Worm (Caenorhabditis elegans): ENCODE results near the gene rpa-1.

rpa-1 gene

ce11 chrII:7631677-7632210 lies 32.6 kb upstream of the rpa-1 start:
- peak; percentile 59 for TF ChIP-seq unc-42 (tag; optimal IDR thresholded peaks at IDR 0.05)
- TF ChIP-seq gmeb-2 (tag; optimal IDR thresholded peaks at IDR 0.05) = no peak

DNA sequence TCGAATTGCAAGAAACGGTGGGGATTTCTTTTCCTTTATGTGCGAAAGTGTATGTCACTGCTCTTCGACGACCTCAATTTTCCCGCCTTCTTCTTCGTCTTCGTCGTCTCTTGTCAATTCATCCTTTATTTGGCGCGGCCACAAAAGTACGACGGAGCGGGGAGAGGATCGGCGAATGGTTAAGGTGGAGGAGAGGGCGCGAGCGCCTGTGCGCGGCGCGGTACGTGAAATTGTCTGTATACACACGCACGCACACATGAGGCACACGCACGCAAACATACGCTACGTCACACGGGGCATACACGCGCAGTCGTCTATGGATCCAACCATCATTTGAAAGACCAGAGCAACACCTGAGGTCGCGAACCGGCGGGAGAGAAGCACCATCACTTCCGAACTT lies 29.1 kb upstream of the rpa-1 start:
- TF ChIP-seq pag-3 (tag; optimal IDR thresholded peaks at IDR 0.05; ENCODE audit: borderline replicate concordance) (no peak), hlh-13 (GFP tag; optimal IDR thresholded peaks at IDR 0.05) (no peak), nhr-11 (tag; optimal IDR thresholded peaks at IDR 0.05) (no peak), ceh-31 (tag; optimal IDR thresholded peaks at IDR 0.05) (peak; percentile 16), ceh-6 (GFP tag; optimal IDR thresholded peaks at IDR 0.05) (peak; percentile 3), hlh-30 (tag; optimal IDR thresholded peaks at IDR 0.05; ENCODE audit: insufficient read depth) (no peak), ama-1 (optimal IDR thresholded peaks at IDR 0.05) (no peak), ceh-18 (tag; optimal IDR thresholded peaks at IDR 0.05) (peak; percentile 48), ceh-9 (tag; optimal IDR thresholded peaks at IDR 0.05) (peak; percentile 39), dmd-4 (tag; optimal IDR thresholded peaks at IDR 0.05; ENCODE audit: borderline replicate concordance) (peak; percentile 39), fkh-6 (tag; optimal IDR thresholded peaks at IDR 0.05) (no peak), ceh-34 (tag; optimal IDR thresholded peaks at IDR 0.05) (no peak)

DNA sequence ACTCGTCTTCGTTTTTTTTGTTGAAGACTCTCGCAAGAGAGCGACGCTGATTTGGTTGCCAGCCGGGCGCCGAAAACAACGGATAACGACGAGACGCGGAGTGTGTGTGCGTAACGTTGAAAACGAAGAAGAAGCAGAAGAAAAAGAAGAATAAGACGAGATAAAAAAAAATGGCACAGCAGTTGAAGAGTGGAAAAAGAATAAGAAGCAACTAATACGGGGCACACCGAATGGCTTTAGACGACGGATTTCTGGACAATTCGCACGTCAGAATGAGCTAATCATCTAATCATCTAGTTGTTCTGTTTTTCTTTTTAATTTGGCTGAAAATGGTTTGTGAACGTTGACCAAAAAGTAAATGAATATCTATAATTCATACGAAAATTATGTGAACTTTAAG lies 27.4 kb upstream of the rpa-1 start:
- TF ChIP-seq K09A11.1 (tag; optimal IDR thresholded peaks at IDR 0.05; ENCODE audit: insufficient read depth) = no peak

- TF ChIP-seq npax-4 (tag; optimal IDR thresholded peaks at IDR 0.05) (no peak), ceh-2 (tag; optimal IDR thresholded peaks at IDR 0.05) (no peak), elt-2 (tag; optimal IDR thresholded peaks at IDR 0.05) (peak; percentile 28)
Measured at ce11 chrII:7639036-7639435, 25.3 kb upstream of the rpa-1 start.

- TF ChIP-seq ceh-30 (tag; optimal IDR thresholded peaks at IDR 0.05) (no peak), ztf-16 (tag; optimal IDR thresholded peaks at IDR 0.05) (no peak), madf-2 (tag; optimal IDR thresholded peaks at IDR 0.05) (no peak), ceh-48 (tag; optimal IDR thresholded peaks at IDR 0.05) (no peak), hlh-30 (tag; optimal IDR thresholded peaks at IDR 0.05; ENCODE audit: insufficient read depth) (no peak), elt-4 (tag; optimal IDR thresholded peaks at IDR 0.05) (no peak), hlh-8 (tag; optimal IDR thresholded peaks at IDR 0.05) (no peak), pros-1 (tag; optimal IDR thresholded peaks at IDR 0.05) (no peak), pag-3 (tag; optimal IDR thresholded peaks at IDR 0.05; ENCODE audit: borderline replicate concordance) (no peak), gmeb-2 (tag; optimal IDR thresholded peaks at IDR 0.05) (no peak), pat-9 (tag; optimal IDR thresholded peaks at IDR 0.05) (peak; percentile 1), ceh-18 (tag; optimal IDR thresholded peaks at IDR 0.05) (peak; percentile 72), pqm-1 (tag; optimal IDR thresholded peaks at IDR 0.05) (no peak), tbx-2 (tag; optimal IDR thresholded peaks at IDR 0.05) (no peak), sox-2 (GFP tag; IDR thresholded peaks at IDR 0.05) (no peak), tbx-7 (tag; optimal IDR thresholded peaks at IDR 0.05) (no peak), unc-3 (GFP tag; conservative IDR thresholded peaks at IDR 0.05) (no peak), unc-3 (tag; optimal IDR thresholded peaks at IDR 0.05) (no peak), K02D7.2 (tag; optimal IDR thresholded peaks at IDR 0.05) (no peak), sdc-2 (tag; optimal IDR thresholded peaks at IDR 0.05) (no peak), hlh-6 (tag; optimal IDR thresholded peaks at IDR 0.05) (no peak), nhr-11 (tag; optimal IDR thresholded peaks at IDR 0.05) (no peak), unc-42 (tag; optimal IDR thresholded peaks at IDR 0.05) (peak; percentile 9), pax-1 (tag; optimal IDR thresholded peaks at IDR 0.05) (no peak), dve-1 (tag; optimal IDR thresholded peaks at IDR 0.05) (no peak), ceh-31 (tag; optimal IDR thresholded peaks at IDR 0.05) (no peak), pha-2 (tag; optimal IDR thresholded peaks at IDR 0.05) (no peak)
Measured at ce11 chrII:7640161-7640841, 24.1 kb upstream of the rpa-1 start.

Data from whole organism, late embryonic.